Fruit fly (Drosophila melanogaster) whole organism, pupa: ENCODE data around the gene Sodq.

Experiments
- CG10348 ChIP-seq: fragments of 200-800 bp; sonication (Bioruptor generic); IDR thresholded peaks from 2 replicates; pipeline ENCODE4 v1.3.6; 2022; ENCODE audit warnings: missing biosample characterization, missing genetic modification characterization
- CG14655 ChIP-seq: fragments of 200-800 bp; sonication (Bioruptor generic); optimal IDR thresholded peaks from 3 replicates; lab custom pipeline; 2017; ENCODE audit warnings: mild to moderate bottlenecking, missing biosample characterization, missing genetic modification reagents, missing genetic modification characterization
- Ets98B ChIP-seq: fragments of 200-800 bp; sonication (Bioruptor generic); IDR thresholded peaks from 2 replicates; pipeline ENCODE4 v1.3.6; 2022; ENCODE audit warnings: missing biosample characterization, missing genetic modification characterization

- TF ChIP-seq CG14655, result no peak
- no peak for TF ChIP-seq CG10348
- no peak for TF ChIP-seq Ets98B
These were observed 6.7 kb downstream of the Sodq start, which contains the start of gene CG31089 for dm6 chr3R:25902343-25902742.
